Fruit fly (Drosophila melanogaster) whole organism, embryonic: ENCODE measurements around the gene CG13671.

ENCODE experiments used
- ATbp ChIP-seq: fragments of 200-800 bp; sonication (Bioruptor generic); optimal IDR thresholded peaks from 2 replicates; lab custom pipeline; 2017; ENCODE audit warnings: missing biosample characterization, mild to moderate bottlenecking, missing genetic modification characterization, missing genetic modification reagents
- BEAF-32 ChIP-seq: fragments of 200-800 bp; sonication (Bioruptor generic); optimal IDR thresholded peaks from 3 replicates; lab custom pipeline; 2017; ENCODE audit warnings: missing biosample characterization, missing genetic modification characterization, mild to moderate bottlenecking, moderate library complexity, missing genetic modification reagents
- CG10366 ChIP-seq: fragments of 200-800 bp; sonication (Bioruptor generic); IDR thresholded peaks from 2 replicates; pipeline ENCODE4 v1.3.6; 2022; ENCODE audit warnings: missing biosample characterization, missing genetic modification characterization
- CG11504 ChIP-seq: fragments of 200-800 bp; sonication (Bioruptor generic); optimal IDR thresholded peaks from 3 replicates; lab custom pipeline; 2019; ENCODE audit warnings: missing biosample characterization, mild to moderate bottlenecking, missing genetic modification characterization, moderate library complexity
- CG11695 ChIP-seq: fragments of 200-800 bp; sonication (Bioruptor generic); IDR thresholded peaks from 3 replicates; pipeline ENCODE4 v1.3.6; 2022; ENCODE audit warnings: missing biosample characterization, missing genetic modification characterization
- CG12744 ChIP-seq: fragments of 200-800 bp; sonication (Bioruptor generic); optimal IDR thresholded peaks from 2 replicates; lab custom pipeline; 2016; ENCODE audit warnings: missing biosample characterization, missing genetic modification characterization
- CG13424 ChIP-seq: fragments of 200-800 bp; sonication (Bioruptor generic); optimal IDR thresholded peaks from 2 replicates; lab custom pipeline; 2019; ENCODE audit warnings: missing biosample characterization, mild to moderate bottlenecking, missing genetic modification characterization, moderate library complexity
- CG15269 ChIP-seq: fragments of 200-800 bp; sonication (Bioruptor generic); optimal IDR thresholded peaks from 2 replicates; lab custom pipeline; 2018; ENCODE audit warnings: missing biosample characterization, mild to moderate bottlenecking, missing genetic modification characterization, moderate library complexity
- CG15514 ChIP-seq: fragments of 200-800 bp; sonication (Bioruptor generic); optimal IDR thresholded peaks from 3 replicates; lab custom pipeline; 2017; ENCODE audit warnings: missing biosample characterization, missing genetic modification characterization, mild to moderate bottlenecking, moderate library complexity, missing genetic modification reagents
- CG15601 ChIP-seq: fragments of 200-800 bp; sonication (Bioruptor generic); optimal IDR thresholded peaks from 3 replicates; lab custom pipeline; 2019; ENCODE audit warnings: missing biosample characterization, mild to moderate bottlenecking, missing genetic modification characterization, moderate library complexity
- CG1647 ChIP-seq: fragments of 200-800 bp; sonication (Bioruptor generic); optimal IDR thresholded peaks from 3 replicates; lab custom pipeline; 2016; ENCODE audit warnings: missing biosample characterization, missing genetic modification characterization
- CG17802 ChIP-seq: fragments of 200-800 bp; sonication (Bioruptor generic); optimal IDR thresholded peaks from 2 replicates; lab custom pipeline; 2018; ENCODE audit warnings: missing biosample characterization, mild to moderate bottlenecking, missing genetic modification characterization, moderate library complexity
- CG18476 ChIP-seq: fragments of 200-800 bp; sonication (Bioruptor generic); optimal IDR thresholded peaks from 2 replicates; lab custom pipeline; 2016; ENCODE audit warnings: missing biosample characterization, mild to moderate bottlenecking, missing genetic modification characterization
- CG31224 ChIP-seq: fragments of 200-800 bp; sonication (Bioruptor generic); IDR thresholded peaks from 2 replicates; pipeline ENCODE4 v1.3.6; 2022; ENCODE audit warnings: missing biosample characterization, missing genetic modification characterization
- CG34224 ChIP-seq: fragments of 200-800 bp; sonication (Bioruptor generic); IDR thresholded peaks from 3 replicates; pipeline ENCODE4 v1.3.6; 2022; ENCODE audit warnings: missing biosample characterization, missing genetic modification characterization; ENCODE audit not compliant: partially characterized antibody
- CG4617 ChIP-seq: fragments of 200-800 bp; sonication (Bioruptor generic); optimal IDR thresholded peaks from 3 replicates; lab custom pipeline; 2016; ENCODE audit warnings: missing biosample characterization, missing genetic modification characterization, borderline replicate concordance
- CG6791 ChIP-seq: fragments of 200-800 bp; sonication (Bioruptor generic); IDR thresholded peaks from 3 replicates; pipeline ENCODE4 v1.3.6; 2022; ENCODE audit warnings: missing biosample characterization, missing genetic modification characterization; ENCODE audit not compliant: partially characterized antibody
- CG7271 ChIP-seq: fragments of 200-800 bp; sonication (Bioruptor generic); optimal IDR thresholded peaks from 2 replicates; lab custom pipeline; 2018; ENCODE audit warnings: missing biosample characterization, mild to moderate bottlenecking, missing genetic modification characterization, moderate library complexity
- CG7372 ChIP-seq: fragments of 200-800 bp; sonication (Bioruptor generic); IDR thresholded peaks from 2 replicates; pipeline ENCODE4 v1.3.6; 2022; ENCODE audit warnings: missing biosample characterization, missing genetic modification characterization
- CG7786 ChIP-seq: fragments of 200-800 bp; sonication (Bioruptor generic); optimal IDR thresholded peaks from 2 replicates; lab custom pipeline; 2016; ENCODE audit warnings: missing biosample characterization, missing genetic modification characterization
- CG7987 ChIP-seq: fragments of 200-800 bp; sonication (Bioruptor generic); optimal IDR thresholded peaks from 2 replicates; lab custom pipeline; 2018; ENCODE audit warnings: missing biosample characterization, mild to moderate bottlenecking, missing genetic modification characterization, moderate library complexity
- CG8924 ChIP-seq: fragments of 200-800 bp; optimal IDR thresholded peaks from 3 replicates; lab custom pipeline; 2019; ENCODE audit warnings: missing biosample characterization, mild to moderate bottlenecking, missing genetic modification characterization, moderate library complexity
- Doc2 ChIP-seq: fragments of 200-800 bp; sonication (Bioruptor generic); IDR thresholded peaks from 2 replicates; pipeline ENCODE4 v1.3.6; 2022; ENCODE audit warnings: missing biosample characterization, missing genetic modification characterization
- Fer3 ChIP-seq: fragments of 200-800 bp; sonication (Bioruptor generic); optimal IDR thresholded peaks from 2 replicates; lab custom pipeline; 2018; ENCODE audit warnings: missing biosample characterization, mild to moderate bottlenecking, missing genetic modification characterization, moderate library complexity
- H2.0 ChIP-seq: fragments of 200-800 bp; sonication (Bioruptor generic); IDR thresholded peaks from 2 replicates; pipeline ENCODE4 v1.3.6; 2022; ENCODE audit warnings: missing biosample characterization, missing genetic modification characterization
- HLH3B ChIP-seq: fragments of 200-800 bp; sonication (Bioruptor generic); IDR thresholded peaks from 2 replicates; pipeline ENCODE4 v1.3.6; 2022; ENCODE audit warnings: missing biosample characterization, missing genetic modification characterization
- Hr51 ChIP-seq, 2 experiments: fragments of 200-800 bp; sonication (Bioruptor generic); optimal IDR thresholded peaks; 2 replicates in 1 of 2; 3 replicates in 1 of 2; lab custom pipeline; 2016 to 2018; ENCODE audit warnings: missing biosample characterization in 2 of 2, missing genetic modification characterization in 2 of 2, mild to moderate bottlenecking in 1 of 2, moderate library complexity in 1 of 2
- Jarid2 ChIP-seq: fragments of 200-800 bp; sonication (Bioruptor generic); optimal IDR thresholded peaks from 3 replicates; lab custom pipeline; 2017; ENCODE audit warnings: mild to moderate bottlenecking, missing biosample characterization, missing genetic modification reagents, missing genetic modification characterization
- NC2α ChIP-seq: fragments of 200-800 bp; sonication (Bioruptor generic); optimal IDR thresholded peaks from 2 replicates; lab custom pipeline; 2016; ENCODE audit warnings: missing biosample characterization, missing genetic modification characterization
- Neu2 ChIP-seq: fragments of 200-800 bp; sonication (Bioruptor generic); optimal IDR thresholded peaks from 3 replicates; lab custom pipeline; 2016; ENCODE audit warnings: missing biosample characterization, missing genetic modification characterization, borderline replicate concordance
- Oli ChIP-seq: fragments of 200-800 bp; sonication (Bioruptor generic); optimal IDR thresholded peaks from 2 replicates; lab custom pipeline; 2018; ENCODE audit warnings: missing biosample characterization, mild to moderate bottlenecking, missing genetic modification characterization, moderate library complexity
- Sox100B ChIP-seq: fragments of 200-800 bp; sonication (Bioruptor generic); optimal IDR thresholded peaks from 3 replicates; lab custom pipeline; 2018; ENCODE audit warnings: missing biosample characterization, mild to moderate bottlenecking, missing genetic modification characterization
- YL-1 ChIP-seq: fragments of 200-800 bp; sonication (Bioruptor generic); optimal IDR thresholded peaks from 3 replicates; lab custom pipeline; 2017; ENCODE audit warnings: missing biosample characterization, mild to moderate bottlenecking, missing genetic modification characterization
- ara ChIP-seq: fragments of 200-800 bp; sonication (Bioruptor generic); IDR thresholded peaks from 2 replicates; pipeline ENCODE4 v1.3.6; 2022; ENCODE audit warnings: missing biosample characterization, missing genetic modification characterization
- ato ChIP-seq: fragments of 200-800 bp; sonication (Bioruptor generic); IDR thresholded peaks from 2 replicates; pipeline ENCODE4 v1.3.6; 2022; ENCODE audit warnings: missing biosample characterization, missing genetic modification characterization; ENCODE audit not compliant: partially characterized antibody
- cg ChIP-seq: fragments of 200-800 bp; sonication (Bioruptor generic); optimal IDR thresholded peaks from 3 replicates; lab custom pipeline; 2019; ENCODE audit warnings: missing biosample characterization, mild to moderate bottlenecking, missing genetic modification characterization, moderate library complexity
- emc ChIP-seq: fragments of 200-800 bp; sonication (Bioruptor generic); optimal IDR thresholded peaks from 2 replicates; lab custom pipeline; 2016; ENCODE audit warnings: missing biosample characterization, missing genetic modification characterization
- fd3F ChIP-seq: fragments of 200-800 bp; sonication (Bioruptor generic); optimal IDR thresholded peaks from 2 replicates; lab custom pipeline; 2018; ENCODE audit warnings: missing biosample characterization, mild to moderate bottlenecking, missing genetic modification characterization, moderate library complexity
- gcm ChIP-seq: fragments of 200-800 bp; sonication (Bioruptor generic); optimal IDR thresholded peaks from 2 replicates; lab custom pipeline; 2019; ENCODE audit warnings: missing biosample characterization, mild to moderate bottlenecking, missing genetic modification characterization, moderate library complexity
- ind ChIP-seq: fragments of 200-800 bp; sonication (Bioruptor generic); optimal IDR thresholded peaks from 3 replicates; lab custom pipeline; 2016; ENCODE audit warnings: missing biosample characterization, missing genetic modification characterization
- maf-S ChIP-seq: fragments of 200-800 bp; sonication (Bioruptor generic); optimal IDR thresholded peaks from 2 replicates; lab custom pipeline; 2016; ENCODE audit warnings: missing biosample characterization, missing genetic modification characterization
- mam ChIP-seq: fragments of 200-800 bp; sonication (Bioruptor generic); optimal IDR thresholded peaks from 3 replicates; lab custom pipeline; 2016; ENCODE audit warnings: missing biosample characterization, missing genetic modification characterization
- nau ChIP-seq: fragments of 200-800 bp; sonication (Bioruptor generic); optimal IDR thresholded peaks from 3 replicates; lab custom pipeline; 2017; ENCODE audit warnings: missing biosample characterization, mild to moderate bottlenecking, missing genetic modification characterization, missing genetic modification reagents
- nerfin-2 ChIP-seq: fragments of 200-800 bp; sonication (Bioruptor generic); IDR thresholded peaks from 2 replicates; pipeline ENCODE4 v1.3.6; 2022; ENCODE audit warnings: missing biosample characterization, missing genetic modification characterization; ENCODE audit not compliant: partially characterized antibody
- nmo ChIP-seq: fragments of 200-800 bp; sonication (Bioruptor generic); optimal IDR thresholded peaks from 2 replicates; lab custom pipeline; 2018; ENCODE audit warnings: missing biosample characterization, mild to moderate bottlenecking, missing genetic modification characterization, moderate library complexity
- psq ChIP-seq: fragments of 200-800 bp; sonication (Bioruptor generic); optimal IDR thresholded peaks from 2 replicates; lab custom pipeline; 2017; ENCODE audit warnings: missing biosample characterization, missing genetic modification characterization
- sna ChIP-seq: fragments of 200-800 bp; sonication (Bioruptor generic); IDR thresholded peaks from 2 replicates; pipeline ENCODE4 v1.3.6; 2022; ENCODE audit warnings: missing biosample characterization, missing genetic modification characterization; ENCODE audit not compliant: partially characterized antibody
- sr ChIP-seq: fragments of 200-800 bp; sonication (Bioruptor generic); IDR thresholded peaks from 3 replicates; pipeline ENCODE4 v1.3.6; 2022; ENCODE audit warnings: missing biosample characterization, missing genetic modification characterization
- tin ChIP-seq: fragments of 200-800 bp; sonication (Bioruptor generic); optimal IDR thresholded peaks from 3 replicates; lab custom pipeline; 2016; ENCODE audit warnings: missing biosample characterization, missing genetic modification characterization

The CG13671 gene

DNA sequence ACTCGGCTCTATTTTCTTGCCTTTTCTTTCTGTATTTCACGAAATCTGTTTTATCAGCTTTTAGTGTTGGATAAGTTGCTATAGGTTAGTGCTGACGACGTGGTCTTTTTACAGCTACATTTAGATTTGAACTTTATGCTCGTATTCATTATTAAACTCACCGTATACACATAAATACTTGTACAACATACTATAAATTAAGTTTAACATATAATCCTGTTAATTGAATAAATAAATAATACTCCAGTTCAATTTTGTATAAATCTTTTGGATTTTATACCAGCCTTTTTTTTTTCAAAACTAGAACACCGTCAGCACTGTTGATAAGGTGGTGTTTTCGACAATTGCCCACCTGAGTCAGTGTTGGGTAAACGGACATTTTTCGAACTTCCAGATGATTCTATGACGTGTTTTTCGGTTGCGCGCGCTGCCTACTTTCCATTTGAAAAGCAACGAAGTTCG lies 9.1 kb downstream of the CG13671 start, which contains the start of gene BI-1 (continued):
- TF ChIP-seq CG31224 (GFP tag; lab: Robert Waterston, UW) = no peak
- peak; percentile 75 for TF ChIP-seq nmo (GFP tag; lab: Kevin White, UChicago)
- no peak for TF ChIP-seq CG11504
- TF ChIP-seq CG18476 (GFP tag; lab: Kevin White, UChicago) = peak; percentile 57
- TF ChIP-seq NC2α (GFP tag; lab: Kevin White, UChicago) = no peak
- TF ChIP-seq Neu2 (GFP tag; lab: Kevin White, UChicago) = no peak
- TF ChIP-seq fd3F (GFP tag; lab: Kevin White, UChicago) = peak; percentile 35
- no peak for TF ChIP-seq CG15601 (tag; lab: Kevin White, UChicago)
- TF ChIP-seq CG7372 (GFP tag; lab: Robert Waterston, UW) = no peak
- TF ChIP-seq CG6791 (GFP tag; lab: Robert Waterston, UW) = no peak
- peak; percentile 29 for TF ChIP-seq maf-S (GFP tag; lab: Kevin White, UChicago)
- no peak for TF ChIP-seq cg (GFP tag; lab: Kevin White, UChicago)
- no peak for TF ChIP-seq CG11695
- peak; percentile 79 for TF ChIP-seq Sox100B (GFP tag; lab: Kevin White, UChicago)
- TF ChIP-seq sr = no peak
- 0 out of 2 replicates have a peak, but pooled peaks have one; percentile 7 for TF ChIP-seq CG10366
- no peak for TF ChIP-seq nerfin-2 (GFP tag; lab: Robert Waterston, UW)
- TF ChIP-seq Oli = peak; percentile 56
- TF ChIP-seq psq (GFP tag; lab: Kevin White, UChicago) = no peak
- no peak for TF ChIP-seq CG12744 (GFP tag; lab: Kevin White, UChicago)
- TF ChIP-seq Fer3 (tag; lab: Kevin White, UChicago) = peak; percentile 69
- no peak for TF ChIP-seq ara (GFP tag; lab: Robert Waterston, UW)
- no peak for TF ChIP-seq CG17802 (tag; lab: Kevin White, UChicago)
- no peak for TF ChIP-seq sna (GFP tag; lab: Robert Waterston, UW)
- peak; percentile 65 for TF ChIP-seq ind (GFP tag; lab: Kevin White, UChicago)
- no peak for TF ChIP-seq ATbp
- TF ChIP-seq CG7271 (tag; lab: Kevin White, UChicago) = no peak
- TF ChIP-seq H2.0 (GFP tag; lab: Robert Waterston, UW) = no peak
- TF ChIP-seq CG1647 (GFP tag; lab: Kevin White, UChicago) = peak; percentile 41
- no peak for TF ChIP-seq ato (GFP tag; lab: Robert Waterston, UW)
- TF ChIP-seq YL-1 (GFP tag; lab: Kevin White, UChicago) = peak; percentile 88
- TF ChIP-seq nau (GFP tag; lab: Kevin White, UChicago) = no peak
- TF ChIP-seq CG7786 (GFP tag; lab: Kevin White, UChicago) = no peak
- no peak for TF ChIP-seq CG34224
- TF ChIP-seq BEAF-32 (GFP tag; lab: Kevin White, UChicago) = peak; percentile 45
- peak; percentile 69 for TF ChIP-seq tin (GFP tag; lab: Kevin White, UChicago)
- peak; percentile 70 for TF ChIP-seq CG13424 (tag; lab: Kevin White, UChicago)
- no peak for TF ChIP-seq CG15269 (tag; lab: Kevin White, UChicago)
- peak; percentile 73 for TF ChIP-seq CG15514 (GFP tag; lab: Kevin White, UChicago)
- no peak for TF ChIP-seq gcm
- TF ChIP-seq CG8924 (tag; lab: Kevin White, UChicago) = no peak
- peak; percentile 7 for TF ChIP-seq CG7987 (GFP tag; lab: Kevin White, UChicago)
- no peak for TF ChIP-seq Jarid2 (GFP tag; lab: Kevin White, UChicago)
- TF ChIP-seq Hr51 (GFP tag; optimal IDR thresholded peaks at IDR 0.05; lab: Kevin White, UChicago) = peak in 1 of 2 experiments; percentile 5
- peak; percentile 63 for TF ChIP-seq CG4617 (GFP tag; lab: Kevin White, UChicago)
- TF ChIP-seq HLH3B (GFP tag; lab: Robert Waterston, UW) = no peak
- TF ChIP-seq emc = no peak
- TF ChIP-seq mam (GFP tag; lab: Kevin White, UChicago) = peak; percentile 58
- no peak for TF ChIP-seq Doc2 (GFP tag; lab: Robert Waterston, UW)
